Worm (Caenorhabditis elegans): ENCODE measurements around the gene nhr-97.

- TF ChIP-seq pha-4 (GFP tag; IDR thresholded peaks at IDR 0.05) (no peak), pha-4 (tag; optimal IDR thresholded peaks at IDR 0.05) (no peak), lir-3 (tag; optimal IDR thresholded peaks at IDR 0.05) (no peak), unc-130 (GFP tag; optimal IDR thresholded peaks at IDR 0.05) (no peak), T26A8.4 (GFP tag; IDR thresholded peaks at IDR 0.05) (no peak), ceh-28 (tag; optimal IDR thresholded peaks at IDR 0.05) (no peak), skn-1 (tag; optimal IDR thresholded peaks at IDR 0.05) (no peak), lim-7 (GFP tag; IDR thresholded peaks at IDR 0.05) (no peak)
These were observed 32.5 kb upstream of the nhr-97 start, which contains the start of the genes nhr-138 and C28D4.18 for ce11 chrIV:9724948-9725347.
